Fruit fly (Drosophila melanogaster) Kc167 (cell line): ENCODE measurements around the gene CG14636.

Experiments used
- Myc ChIP-seq: fragments of >200 bp; optimal IDR thresholded peaks from 2 replicates; lab custom pipeline; 2017; ENCODE audit warnings: missing external identifiers
- Sin3A ChIP-seq: fragments of >200 bp; optimal IDR thresholded peaks from 2 replicates; lab custom pipeline; 2018; ENCODE audit warnings: missing external identifiers
- h ChIP-seq: fragments of >200 bp; optimal IDR thresholded peaks from 3 replicates; lab custom pipeline; 2018; ENCODE audit warnings: missing external identifiers
- insv ChIP-seq: fragments of >200 bp; optimal IDR thresholded peaks from 3 replicates; lab custom pipeline; 2018; ENCODE audit warnings: missing external identifiers
- psq ChIP-seq: fragments of >200 bp; optimal IDR thresholded peaks from 2 replicates; lab custom pipeline; 2017; ENCODE audit warnings: missing external identifiers
- ttk ChIP-seq: sonication (Bioruptor generic); optimal IDR thresholded peaks from 2 replicates; lab custom pipeline; 2017; ENCODE audit warnings: missing external identifiers

DNA sequence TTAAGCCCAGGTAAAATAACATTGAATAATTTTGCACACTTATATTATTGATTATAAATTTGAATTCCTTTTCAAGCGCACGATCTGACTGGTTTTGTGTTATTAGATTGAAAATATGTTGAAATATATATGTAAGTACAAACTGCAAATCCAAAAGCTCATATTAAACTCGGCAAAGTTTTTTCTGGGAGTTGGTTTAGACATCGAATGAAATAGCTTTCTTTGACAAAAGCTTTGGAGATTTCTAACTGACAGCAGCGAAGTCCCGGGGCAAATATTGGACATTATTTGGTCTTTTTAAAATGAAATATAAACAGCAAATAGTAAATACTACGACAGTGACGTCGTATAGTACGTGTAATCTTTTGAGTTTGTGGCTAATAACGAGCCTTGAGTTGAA lies 36.1 kb upstream of the CG14636 start, which contains the start of gene TwdlG:
- TF ChIP-seq ttk (lab: Kevin White, UChicago) (no peak), Sin3A (no peak), h (lab: Kevin White, UChicago) (no peak), psq (lab: Kevin White, UChicago) (no peak), Myc (lab: Kevin White, UChicago) (no peak), insv (no peak)
